Fruit fly (Drosophila melanogaster) whole organism, embryonic: ENCODE results near the gene amrt.

Experiments
- B-H1 ChIP-seq: fragments of 200-800 bp; sonication (Bioruptor generic); IDR thresholded peaks from 3 replicates; pipeline ENCODE4 v1.3.6; 2022; ENCODE audit warnings: missing biosample characterization, missing genetic modification characterization
- BtbVII ChIP-seq: fragments of 200-800 bp; sonication (Bioruptor generic); optimal IDR thresholded peaks from 3 replicates; lab custom pipeline; 2017; ENCODE audit warnings: missing biosample characterization, mild to moderate bottlenecking, missing genetic modification characterization
- C15 ChIP-seq: fragments of 200-800 bp; sonication (Bioruptor generic); IDR thresholded peaks from 3 replicates; pipeline ENCODE4 v1.3.6; 2022; ENCODE audit warnings: missing biosample characterization, missing genetic modification characterization
- CG10979 ChIP-seq: fragments of 200-800 bp; sonication (Bioruptor generic); optimal IDR thresholded peaks from 2 replicates; lab custom pipeline; 2018; ENCODE audit warnings: missing biosample characterization, mild to moderate bottlenecking, missing genetic modification characterization, moderate library complexity
- CG11247 ChIP-seq: fragments of 200-800 bp; sonication (Bioruptor generic); IDR thresholded peaks from 2 replicates; pipeline ENCODE4 v1.3.6; 2022; ENCODE audit warnings: missing biosample characterization, missing genetic modification characterization
- CG12104 ChIP-seq: fragments of 200-800 bp; sonication (Bioruptor generic); optimal IDR thresholded peaks from 3 replicates; lab custom pipeline; 2016; ENCODE audit warnings: missing biosample characterization, missing genetic modification characterization
- CG1233 ChIP-seq: fragments of 200-800 bp; sonication (Bioruptor generic); optimal IDR thresholded peaks from 4 replicates; lab custom pipeline; 2018; ENCODE audit warnings: missing biosample characterization, mild to moderate bottlenecking, missing genetic modification characterization
- CG1603 ChIP-seq: fragments of 200-800 bp; sonication (Bioruptor generic); optimal IDR thresholded peaks from 2 replicates; lab custom pipeline; 2019; ENCODE audit warnings: missing biosample characterization, mild to moderate bottlenecking, missing genetic modification characterization, moderate library complexity
- CG16779 ChIP-seq: fragments of 200-800 bp; sonication (Bioruptor generic); IDR thresholded peaks from 2 replicates; pipeline ENCODE4 v1.3.6; 2022; ENCODE audit warnings: missing biosample characterization, missing genetic modification characterization
- CG16813 ChIP-seq: fragments of 200-800 bp; sonication (Bioruptor generic); IDR thresholded peaks from 3 replicates; pipeline ENCODE4 v1.3.6; 2022; ENCODE audit warnings: missing biosample characterization, missing genetic modification characterization; ENCODE audit not compliant: partially characterized antibody
- CG18262 ChIP-seq: fragments of 200-800 bp; optimal IDR thresholded peaks from 3 replicates; lab custom pipeline; 2019; ENCODE audit warnings: missing biosample characterization, mild to moderate bottlenecking, missing genetic modification characterization, moderate library complexity
- CG2202 ChIP-seq: fragments of 200-800 bp; sonication (Bioruptor generic); optimal IDR thresholded peaks from 2 replicates; lab custom pipeline; 2018; ENCODE audit warnings: missing biosample characterization, mild to moderate bottlenecking, missing genetic modification characterization
- CG2678 ChIP-seq: fragments of 200-800 bp; sonication (Bioruptor generic); optimal IDR thresholded peaks from 3 replicates; lab custom pipeline; 2019; ENCODE audit warnings: missing biosample characterization, mild to moderate bottlenecking, missing genetic modification characterization, moderate library complexity
- CG32532 ChIP-seq: fragments of 200-800 bp; sonication (Bioruptor generic); IDR thresholded peaks from 2 replicates; pipeline ENCODE4 v1.3.6; 2022; ENCODE audit warnings: missing biosample characterization, missing genetic modification characterization
- CG34422 ChIP-seq: fragments of 200-800 bp; sonication (Bioruptor generic); IDR thresholded peaks from 3 replicates; pipeline ENCODE4 v1.3.6; 2022; ENCODE audit warnings: missing biosample characterization, missing genetic modification characterization
- CG6791 ChIP-seq: fragments of 200-800 bp; sonication (Bioruptor generic); IDR thresholded peaks from 3 replicates; pipeline ENCODE4 v1.3.6; 2022; ENCODE audit warnings: missing biosample characterization, missing genetic modification characterization; ENCODE audit not compliant: partially characterized antibody
- CG7963 ChIP-seq: fragments of 200-800 bp; sonication (Bioruptor generic); IDR thresholded peaks from 3 replicates; pipeline ENCODE4 v1.3.6; 2022; ENCODE audit warnings: missing biosample characterization, missing genetic modification characterization; ENCODE audit not compliant: partially characterized antibody
- CoRest ChIP-seq: fragments of 200-800 bp; sonication (Bioruptor generic); optimal IDR thresholded peaks from 3 replicates; lab custom pipeline; 2018; ENCODE audit warnings: missing biosample characterization, mild to moderate bottlenecking, missing genetic modification characterization, moderate library complexity
- D19A ChIP-seq: fragments of 200-800 bp; optimal IDR thresholded peaks from 3 replicates; lab custom pipeline; 2019; ENCODE audit warnings: missing biosample characterization, mild to moderate bottlenecking, missing genetic modification characterization, moderate library complexity
- Dp ChIP-seq: fragments of 200-800 bp; sonication (Bioruptor generic); optimal IDR thresholded peaks from 2 replicates; lab custom pipeline; 2018; ENCODE audit warnings: missing biosample characterization, mild to moderate bottlenecking, missing genetic modification characterization, moderate library complexity
- Fer3 ChIP-seq: fragments of 200-800 bp; sonication (Bioruptor generic); optimal IDR thresholded peaks from 2 replicates; lab custom pipeline; 2018; ENCODE audit warnings: missing biosample characterization, mild to moderate bottlenecking, missing genetic modification characterization, moderate library complexity
- HmgD ChIP-seq: fragments of 200-800 bp; sonication (Bioruptor generic); optimal IDR thresholded peaks from 3 replicates; lab custom pipeline; 2016; ENCODE audit warnings: missing biosample characterization, missing genetic modification characterization
- Hmr ChIP-seq: fragments of 200-800 bp; sonication (Bioruptor generic); optimal IDR thresholded peaks from 3 replicates; lab custom pipeline; 2017; ENCODE audit warnings: mild to moderate bottlenecking, missing biosample characterization, missing genetic modification reagents, missing genetic modification characterization
- Nf-YA ChIP-seq: fragments of 200-800 bp; sonication (Bioruptor generic); IDR thresholded peaks from 2 replicates; pipeline ENCODE4 v1.3.6; 2022; ENCODE audit warnings: missing biosample characterization, missing genetic modification characterization
- Side ChIP-seq: fragments of 200-800 bp; sonication (Bioruptor generic); optimal IDR thresholded peaks from 2 replicates; lab custom pipeline; 2016; ENCODE audit warnings: missing biosample characterization, missing genetic modification characterization
- Sox100B ChIP-seq: fragments of 200-800 bp; sonication (Bioruptor generic); optimal IDR thresholded peaks from 3 replicates; lab custom pipeline; 2018; ENCODE audit warnings: missing biosample characterization, mild to moderate bottlenecking, missing genetic modification characterization
- ap ChIP-seq: fragments of 200-800 bp; sonication (Bioruptor generic); IDR thresholded peaks from 2 replicates; pipeline ENCODE4 v1.3.6; 2022; ENCODE audit warnings: missing biosample characterization, missing genetic modification characterization
- br ChIP-seq: fragments of >200 bp; optimal IDR thresholded peaks from 2 replicates; lab custom pipeline; 2017
- bsh ChIP-seq, 2 experiments: fragments of 200-800 bp; sonication (Bioruptor generic); optimal IDR thresholded peaks; 2 replicates each; lab custom pipeline; 2017 to 2018; ENCODE audit warnings: mild to moderate bottlenecking in 2 of 2, missing biosample characterization in 2 of 2, missing genetic modification characterization in 2 of 2, moderate library complexity in 1 of 2
- chinmo ChIP-seq: fragments of 200-800 bp; sonication (Bioruptor generic); IDR thresholded peaks from 4 replicates; pipeline ENCODE4 v1.3.6; 2022; ENCODE audit warnings: missing biosample characterization, missing genetic modification characterization; ENCODE audit not compliant: partially characterized antibody
- chn ChIP-seq: fragments of 200-800 bp; sonication (Bioruptor generic); optimal IDR thresholded peaks from 2 replicates; lab custom pipeline; 2016; ENCODE audit warnings: missing biosample characterization, missing genetic modification characterization
- danr ChIP-seq: fragments of 200-800 bp; sonication (Bioruptor generic); IDR thresholded peaks from 2 replicates; pipeline ENCODE4 v1.3.6; 2022; ENCODE audit warnings: missing biosample characterization, missing genetic modification characterization
- dmrt99B ChIP-seq: fragments of 200-800 bp; sonication (Bioruptor generic); optimal IDR thresholded peaks from 2 replicates; lab custom pipeline; 2018; ENCODE audit warnings: missing biosample characterization, mild to moderate bottlenecking, missing genetic modification characterization, moderate library complexity
- ewg ChIP-seq: fragments of 200-800 bp; sonication (Bioruptor generic); optimal IDR thresholded peaks from 3 replicates; lab custom pipeline; 2017; ENCODE audit warnings: mild to moderate bottlenecking, missing biosample characterization, missing genetic modification reagents, missing genetic modification characterization
- eyg ChIP-seq: fragments of 200-800 bp; sonication (Bioruptor generic); optimal IDR thresholded peaks from 3 replicates; lab custom pipeline; 2016; ENCODE audit warnings: missing biosample characterization, missing genetic modification characterization
- fu2 ChIP-seq: fragments of 200-800 bp; sonication (Bioruptor generic); optimal IDR thresholded peaks from 2 replicates; lab custom pipeline; 2016; ENCODE audit warnings: missing biosample characterization, missing genetic modification characterization
- gem ChIP-seq: fragments of 200-800 bp; sonication (Bioruptor generic); optimal IDR thresholded peaks from 2 replicates; lab custom pipeline; 2019; ENCODE audit warnings: missing biosample characterization, mild to moderate bottlenecking, missing genetic modification characterization, moderate library complexity
- gt ChIP-seq: fragments of 200-800 bp; sonication (Bioruptor generic); IDR thresholded peaks from 2 replicates; pipeline ENCODE4 v1.3.6; 2022; ENCODE audit warnings: missing biosample characterization, missing genetic modification characterization
- insv ChIP-seq, 2 experiments: fragments of 200-800 bp; sonication (Bioruptor generic); optimal IDR thresholded peaks; 3 replicates each; lab custom pipeline; 2016 to 2018; ENCODE audit warnings: missing biosample characterization in 2 of 2, missing genetic modification characterization in 2 of 2
- jing ChIP-seq: fragments of 200-800 bp; sonication (Bioruptor generic); optimal IDR thresholded peaks from 2 replicates; lab custom pipeline; 2018; ENCODE audit warnings: missing biosample characterization, mild to moderate bottlenecking, missing genetic modification characterization
- lov ChIP-seq, 2 experiments: fragments of 200-800 bp in 1 of 2; fragments of >200 bp in 1 of 2; sonication (Bioruptor generic) in 1 of 2; IDR thresholded peaks in 1 of 2; optimal IDR thresholded peaks in 1 of 2; 2 replicates in 1 of 2; 3 replicates in 1 of 2; pipeline versions ENCODE4 v1.3.6 to Lab custom; 2017 to 2022; ENCODE audit warnings: missing biosample characterization in 1 of 2, missing genetic modification characterization in 1 of 2
- nerfin-2 ChIP-seq: fragments of 200-800 bp; sonication (Bioruptor generic); IDR thresholded peaks from 2 replicates; pipeline ENCODE4 v1.3.6; 2022; ENCODE audit warnings: missing biosample characterization, missing genetic modification characterization; ENCODE audit not compliant: partially characterized antibody
- onecut ChIP-seq: fragments of 200-800 bp; sonication (Bioruptor generic); IDR thresholded peaks from 2 replicates; pipeline ENCODE4 v1.3.6; 2022; ENCODE audit warnings: missing biosample characterization, missing genetic modification characterization
- pho ChIP-seq: fragments of 200-800 bp; sonication (Bioruptor generic); optimal IDR thresholded peaks from 2 replicates; lab custom pipeline; 2016; ENCODE audit warnings: missing biosample characterization, missing genetic modification characterization
- pzg ChIP-seq: fragments of 200-800 bp; sonication (Bioruptor generic); optimal IDR thresholded peaks from 3 replicates; lab custom pipeline; 2018; ENCODE audit warnings: missing biosample characterization, mild to moderate bottlenecking, missing genetic modification characterization, moderate library complexity
- row ChIP-seq: fragments of 200-800 bp; sonication (Bioruptor generic); IDR thresholded peaks from 3 replicates; pipeline ENCODE4 v1.3.6; 2022; ENCODE audit warnings: missing biosample characterization, missing genetic modification characterization
- sens ChIP-seq: fragments of 200-800 bp; sonication (Bioruptor generic); peaks from one replicate; lab custom pipeline; 2016; ENCODE audit warnings: missing biosample characterization, missing genetic modification characterization
- twi ChIP-seq: fragments of 200-800 bp; optimal IDR thresholded peaks from 2 replicates; lab custom pipeline; 2019; ENCODE audit warnings: missing biosample characterization, mild to moderate bottlenecking, missing genetic modification characterization, moderate library complexity
- tx ChIP-seq: fragments of 200-800 bp; sonication (Bioruptor generic); optimal IDR thresholded peaks from 2 replicates; lab custom pipeline; 2016; ENCODE audit warnings: missing biosample characterization, missing genetic modification characterization
- usp ChIP-seq: fragments of >200 bp; optimal IDR thresholded peaks from 2 replicates; lab custom pipeline; 2017; ENCODE audit warnings: missing biosample characterization, missing genetic modification characterization

amrt gene

dm6 chrX:13787282-13787850, 5.1 kb downstream of the amrt start (continued):
- TF ChIP-seq C15: no peak
- no peak for TF ChIP-seq br (lab: Kevin White, UChicago)
- peak; percentile 85 for TF ChIP-seq sens (GFP tag; lab: Kevin White, UChicago)
- no peak for TF ChIP-seq lov (optimal IDR thresholded peaks at IDR 0.05; lab: Kevin White, UChicago)
- no peak for TF ChIP-seq lov (GFP tag; IDR thresholded peaks at IDR 0.05; lab: Robert Waterston, UW)
- TF ChIP-seq eyg (GFP tag; lab: Kevin White, UChicago): no peak
- no peak for TF ChIP-seq ewg (GFP tag; lab: Kevin White, UChicago)
- peak; percentile 31 for TF ChIP-seq CG2678
- TF ChIP-seq usp (GFP tag; lab: Kevin White, UChicago): no peak
- TF ChIP-seq onecut (GFP tag; lab: Robert Waterston, UW): 0 out of 2 replicates have a peak, but pooled peaks have one; percentile 4
- peak; percentile 31; the same call in 1 of the 3 replicates for TF ChIP-seq CG7963 (GFP tag; lab: Robert Waterston, UW)
- no peak for TF ChIP-seq pzg
- TF ChIP-seq bsh (GFP tag; optimal IDR thresholded peaks at IDR 0.05; lab: Kevin White, UChicago): peak in 1 of 2 experiments; percentile 4
- no peak for TF ChIP-seq HmgD (GFP tag; lab: Kevin White, UChicago)
- TF ChIP-seq CG10979 (tag; lab: Kevin White, UChicago): peak; percentile 16
- TF ChIP-seq CG1233 (GFP tag; lab: Kevin White, UChicago): no peak
- TF ChIP-seq B-H1 (GFP tag; lab: Robert Waterston, UW): no peak
- 0 out of 4 replicates have a peak, but pooled peaks have one; percentile 13 for TF ChIP-seq chinmo (GFP tag; lab: Robert Waterston, UW)
- no peak for TF ChIP-seq CG11247 (GFP tag; lab: Robert Waterston, UW)
- no peak for TF ChIP-seq ap (GFP tag; lab: Robert Waterston, UW)
- TF ChIP-seq CG6791: peak; percentile 74
- no peak for TF ChIP-seq twi (tag; lab: Kevin White, UChicago)
- no peak for TF ChIP-seq jing (GFP tag; lab: Kevin White, UChicago)
- TF ChIP-seq CG16779: no peak
- TF ChIP-seq CoRest: no peak
- no peak for TF ChIP-seq insv (GFP tag; optimal IDR thresholded peaks at IDR 0.05; lab: Kevin White, UChicago)
- peak; percentile 6 for TF ChIP-seq CG18262 (tag; lab: Kevin White, UChicago)
- TF ChIP-seq CG12104 (GFP tag; lab: Kevin White, UChicago): no peak
- no peak for TF ChIP-seq CG34422 (GFP tag; lab: Robert Waterston, UW)
- no peak for TF ChIP-seq CG32532
- TF ChIP-seq danr (GFP tag; lab: Robert Waterston, UW): no peak
- no peak for TF ChIP-seq Dp (GFP tag; lab: Kevin White, UChicago)
- TF ChIP-seq fu2: no peak
- no peak for TF ChIP-seq pho (GFP tag; lab: Kevin White, UChicago)
- TF ChIP-seq Fer3: no peak
- TF ChIP-seq dmrt99B (tag; lab: Kevin White, UChicago): peak; percentile 6
- no peak for TF ChIP-seq chn (GFP tag; lab: Kevin White, UChicago)
- TF ChIP-seq Nf-YA: no peak
- TF ChIP-seq Side (GFP tag; lab: Kevin White, UChicago): no peak
- TF ChIP-seq Sox100B: no peak
- TF ChIP-seq D19A (tag; lab: Kevin White, UChicago): no peak
- TF ChIP-seq tx (GFP tag; lab: Kevin White, UChicago): no peak
- peak; percentile 54; the same call in 1 of the 2 replicates for TF ChIP-seq nerfin-2 (GFP tag; lab: Robert Waterston, UW)
- no peak for TF ChIP-seq gt (GFP tag; lab: Robert Waterston, UW)
- peak; percentile 32 for TF ChIP-seq gem (tag; lab: Kevin White, UChicago)
- no peak for TF ChIP-seq Hmr (GFP tag; lab: Kevin White, UChicago)
- TF ChIP-seq row: peak; percentile 47; the same call in 2 of the 3 replicates
- TF ChIP-seq CG2202 (tag; lab: Kevin White, UChicago): no peak
- TF ChIP-seq CG1603 (tag; lab: Kevin White, UChicago): no peak
- no peak for TF ChIP-seq BtbVII (GFP tag; lab: Kevin White, UChicago)
- TF ChIP-seq CG16813 (GFP tag; lab: Robert Waterston, UW): 0 out of 3 replicates have a peak, but pooled peaks have one; percentile 42
